Fruit fly (Drosophila melanogaster) whole organism, adult: ENCODE measurements around the gene CG4080.

Experiments used
- CG12768 ChIP-seq: fragments of 200-800 bp; sonication (Bioruptor generic); optimal IDR thresholded peaks from 2 replicates; lab custom pipeline; 2017; ENCODE audit warnings: missing biosample characterization, missing genetic modification characterization, mild to moderate bottlenecking, moderate library complexity, missing genetic modification reagents
- CG14711 ChIP-seq: fragments of 200-800 bp; sonication (Bioruptor generic); optimal IDR thresholded peaks from 2 replicates; lab custom pipeline; 2018; ENCODE audit warnings: missing biosample characterization, mild to moderate bottlenecking, missing genetic modification characterization, moderate library complexity
- CG33017 ChIP-seq: fragments of 200-800 bp; sonication (Bioruptor generic); optimal IDR thresholded peaks from 2 replicates; lab custom pipeline; 2018; ENCODE audit warnings: missing biosample characterization, mild to moderate bottlenecking, missing genetic modification characterization, moderate library complexity
- CG5204 ChIP-seq: fragments of 200-800 bp; sonication (Bioruptor generic); optimal IDR thresholded peaks from 2 replicates; lab custom pipeline; 2016; ENCODE audit warnings: missing biosample characterization, missing genetic modification characterization
- Crg-1 ChIP-seq: fragments of 200-800 bp; sonication (Bioruptor generic); optimal IDR thresholded peaks from 2 replicates; lab custom pipeline; 2016; ENCODE audit warnings: missing biosample characterization, missing genetic modification characterization
- Mnt ChIP-seq: fragments of 200-800 bp; sonication (Bioruptor generic); optimal IDR thresholded peaks from 2 replicates; lab custom pipeline; 2016; ENCODE audit warnings: missing biosample characterization, mild to moderate bottlenecking, missing genetic modification characterization
- cic ChIP-seq: fragments of 200-800 bp; sonication (Bioruptor generic); optimal IDR thresholded peaks from 2 replicates; lab custom pipeline; 2017; ENCODE audit warnings: missing biosample characterization, mild to moderate bottlenecking, missing genetic modification characterization, moderate library complexity
- kay ChIP-seq: fragments of 200-800 bp; sonication (Bioruptor generic); peaks from one replicate; lab custom pipeline; 2016; ENCODE audit warnings: missing biosample characterization, missing genetic modification characterization, borderline replicate concordance
- toe ChIP-seq: fragments of 200-800 bp; sonication (Bioruptor generic); optimal IDR thresholded peaks from 2 replicates; lab custom pipeline; 2016; ENCODE audit warnings: missing biosample characterization, missing genetic modification characterization

DNA sequence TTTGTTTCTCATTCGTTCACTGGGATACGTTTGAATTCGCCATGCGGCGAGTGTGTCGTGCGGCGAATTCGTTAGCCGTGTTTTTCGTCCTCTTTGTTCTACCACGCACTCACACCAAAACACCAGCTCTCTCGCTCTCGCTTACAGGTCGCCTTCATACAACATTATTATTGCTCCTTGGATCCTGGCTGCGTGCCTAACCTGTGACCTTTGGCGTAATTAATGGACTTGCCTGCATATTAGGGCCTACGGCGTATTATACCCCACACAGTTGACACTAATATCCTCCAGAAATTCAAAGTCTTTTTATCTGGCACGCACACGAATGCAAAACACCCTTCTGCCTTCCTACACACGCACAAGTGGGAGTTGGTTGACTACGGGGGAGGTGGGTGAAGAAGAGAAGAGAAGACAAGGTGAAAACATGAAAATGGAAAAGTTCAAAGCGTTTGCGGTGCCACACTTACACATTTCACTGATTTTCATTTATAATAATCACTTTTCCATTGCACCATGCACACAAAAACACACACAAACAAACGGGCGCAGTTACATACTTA, 11.1 kb upstream of the CG4080 start:
- TF ChIP-seq CG12768 (GFP tag; lab: Kevin White, UChicago) (no peak), toe (GFP tag; lab: Kevin White, UChicago) (no peak), kay (GFP tag; lab: Kevin White, UChicago) (no peak), CG14711 (no peak), cic (GFP tag; lab: Kevin White, UChicago) (no peak), Mnt (GFP tag; lab: Kevin White, UChicago) (no peak), Crg-1 (GFP tag; lab: Kevin White, UChicago) (no peak), CG33017 (tag; lab: Kevin White, UChicago) (no peak), CG5204 (GFP tag; lab: Kevin White, UChicago) (no peak)
